Worm (Caenorhabditis elegans): ENCODE measurements around the gene C33H5.1.

C33H5.1 gene

ce11 chrIV:7783801-7784411 lies 24.8 kb upstream of the C33H5.1 start, which contains the start of gene tag-321:
tag-321 (minus strand) TSS chrIV:7783851.
- no peak for TF ChIP-seq nfya-1 (tag; optimal IDR thresholded peaks at IDR 0.05; ENCODE audit: insufficient read depth)
- TF ChIP-seq tbx-2 (tag; optimal IDR thresholded peaks at IDR 0.05), result no peak
- TF ChIP-seq egl-5 (tag; optimal IDR thresholded peaks at IDR 0.05), result no peak
- peak; percentile 68 for TF ChIP-seq elt-2 (tag; optimal IDR thresholded peaks at IDR 0.05)
- no peak for TF ChIP-seq nhr-25 (tag; optimal IDR thresholded peaks at IDR 0.05)
- no peak for TF ChIP-seq nhr-237 (tag; optimal IDR thresholded peaks at IDR 0.05)
- no peak for TF ChIP-seq elt-3 (tag; optimal IDR thresholded peaks at IDR 0.05)
- TF ChIP-seq jun-1 (tag; optimal IDR thresholded peaks at IDR 0.05), result peak; percentile 6
- TF ChIP-seq aly-2 (tag; optimal IDR thresholded peaks at IDR 0.05), result no peak
- no peak for TF ChIP-seq lin-15B (tag; optimal IDR thresholded peaks at IDR 0.05)
- no peak for TF ChIP-seq skn-1 (tag; optimal IDR thresholded peaks at IDR 0.05)
- TF ChIP-seq snpc-4 (tag; optimal IDR thresholded peaks at IDR 0.05), result no peak
- no peak for TF ChIP-seq hmg-11 (tag; optimal IDR thresholded peaks at IDR 0.05)
- TF ChIP-seq fkh-10 (GFP tag; optimal IDR thresholded peaks at IDR 0.05), result no peak
- TF ChIP-seq sea-2 (GFP tag; optimal IDR thresholded peaks at IDR 0.05), result no peak
- TF ChIP-seq daf-12 (tag; optimal IDR thresholded peaks at IDR 0.05), result no peak
- TF ChIP-seq ceh-82 (tag; optimal IDR thresholded peaks at IDR 0.05), result no peak
- TF ChIP-seq nhr-76 (tag; optimal IDR thresholded peaks at IDR 0.05), result no peak

ce11 chrIV:7785506-7786065 lies 23.1 kb upstream of the C33H5.1 start, which contains the start of gene tag-322:
tag-322 (minus strand) TSS chrIV:7785556.
- TF ChIP-seq pqm-1 (tag; optimal IDR thresholded peaks at IDR 0.05) (peak; percentile 47), lsy-12 (tag; optimal IDR thresholded peaks at IDR 0.05) (peak; percentile 17), hmg-11 (tag; optimal IDR thresholded peaks at IDR 0.05) (peak; percentile 47), egl-27 (tag; optimal IDR thresholded peaks at IDR 0.05) (no peak), snpc-4 (tag; optimal IDR thresholded peaks at IDR 0.05) (peak; percentile 38), elt-2 (tag; optimal IDR thresholded peaks at IDR 0.05) (peak; percentile 22), nhr-25 (tag; optimal IDR thresholded peaks at IDR 0.05) (peak; percentile 9), skn-1 (tag; optimal IDR thresholded peaks at IDR 0.05) (peak; percentile 40), nhr-76 (tag; optimal IDR thresholded peaks at IDR 0.05) (no peak), lin-15B (tag; optimal IDR thresholded peaks at IDR 0.05) (peak; percentile 84), jun-1 (tag; optimal IDR thresholded peaks at IDR 0.05) (peak; percentile 1), R02D3.7 (tag; optimal IDR thresholded peaks at IDR 0.05) (peak; percentile 55), nfya-1 (tag; optimal IDR thresholded peaks at IDR 0.05; ENCODE audit: insufficient read depth) (peak; percentile 67), ceh-28 (tag; optimal IDR thresholded peaks at IDR 0.05) (peak; percentile 3), nhr-43 (tag; optimal IDR thresholded peaks at IDR 0.05; ENCODE audit: poor library complexity, severe bottlenecking) (peak; percentile 35), ceh-16 (tag; optimal IDR thresholded peaks at IDR 0.05) (no peak), pha-4 (tag; optimal IDR thresholded peaks at IDR 0.05) (peak; percentile 80), tbx-2 (tag; optimal IDR thresholded peaks at IDR 0.05) (no peak), egl-5 (tag; optimal IDR thresholded peaks at IDR 0.05) (peak; percentile 22), ceh-9 (tag; optimal IDR thresholded peaks at IDR 0.05) (no peak), nhr-23 (tag; optimal IDR thresholded peaks at IDR 0.05) (peak; percentile 75)

ce11 chrIV:7789521-7789949 lies 19.2 kb upstream of the C33H5.1 start, which contains the start of gene imp-3:
imp-3 (minus strand) TSS chrIV:7789613.
- TF ChIP-seq lsy-12 (tag; optimal IDR thresholded peaks at IDR 0.05), result peak; percentile 46
- TF ChIP-seq jun-1 (tag; optimal IDR thresholded peaks at IDR 0.05), result peak; percentile 8
- TF ChIP-seq aly-2 (tag; optimal IDR thresholded peaks at IDR 0.05), result no peak
- TF ChIP-seq nhr-76 (tag; optimal IDR thresholded peaks at IDR 0.05), result no peak
- peak; percentile 95 for TF ChIP-seq ama-1 (optimal IDR thresholded peaks at IDR 0.05)
- TF ChIP-seq elt-3 (tag; optimal IDR thresholded peaks at IDR 0.05), result no peak
- peak; percentile 74 for TF ChIP-seq pha-4 (tag; optimal IDR thresholded peaks at IDR 0.05)
- peak; percentile 64 for TF ChIP-seq ztf-4 (tag; optimal IDR thresholded peaks at IDR 0.05)
- TF ChIP-seq daf-12 (tag; optimal IDR thresholded peaks at IDR 0.05), result no peak
- TF ChIP-seq fkh-10 (GFP tag; optimal IDR thresholded peaks at IDR 0.05), result no peak
- no peak for TF ChIP-seq nhr-237 (tag; optimal IDR thresholded peaks at IDR 0.05)
- no peak for TF ChIP-seq nhr-77 (tag; optimal IDR thresholded peaks at IDR 0.05)
- peak; percentile 16 for TF ChIP-seq nhr-43 (tag; optimal IDR thresholded peaks at IDR 0.05; ENCODE audit: poor library complexity, severe bottlenecking)
- TF ChIP-seq snpc-4 (tag; optimal IDR thresholded peaks at IDR 0.05), result no peak
- TF ChIP-seq ceh-82 (tag; optimal IDR thresholded peaks at IDR 0.05), result no peak
- peak; percentile 32 for TF ChIP-seq egl-5 (tag; optimal IDR thresholded peaks at IDR 0.05)
- TF ChIP-seq elt-2 (tag; optimal IDR thresholded peaks at IDR 0.05), result peak; percentile 48
- TF ChIP-seq unc-39 (tag; optimal IDR thresholded peaks at IDR 0.05), result no peak
- no peak for TF ChIP-seq fos-1 (tag; optimal IDR thresholded peaks at IDR 0.05)
- no peak for TF ChIP-seq nhr-23 (tag; optimal IDR thresholded peaks at IDR 0.05)
- peak; percentile 17 for TF ChIP-seq pqm-1 (tag; optimal IDR thresholded peaks at IDR 0.05)
- TF ChIP-seq lin-15B (tag; optimal IDR thresholded peaks at IDR 0.05), result peak; percentile 41
- TF ChIP-seq eor-1 (tag; optimal IDR thresholded peaks at IDR 0.05), result no peak
- TF ChIP-seq unc-62 (GFP tag; optimal IDR thresholded peaks at IDR 0.05), result no peak
- no peak for TF ChIP-seq ZK546.5 (tag; optimal IDR thresholded peaks at IDR 0.05)
- TF ChIP-seq nhr-67 (tag; optimal IDR thresholded peaks at IDR 0.05), result no peak
- TF ChIP-seq nhr-25 (tag; optimal IDR thresholded peaks at IDR 0.05), result peak; percentile 43
- peak; percentile 70 for TF ChIP-seq lin-39 (tag; optimal IDR thresholded peaks at IDR 0.05)
- TF ChIP-seq skn-1 (tag; optimal IDR thresholded peaks at IDR 0.05), result no peak
- TF ChIP-seq ceh-9 (tag; optimal IDR thresholded peaks at IDR 0.05), result no peak
- no peak for TF ChIP-seq ztf-11 (tag; optimal IDR thresholded peaks at IDR 0.05)
- no peak for TF ChIP-seq ceh-28 (tag; optimal IDR thresholded peaks at IDR 0.05)
- peak; percentile 32 for TF ChIP-seq hmg-11 (tag; optimal IDR thresholded peaks at IDR 0.05)
- no peak for TF ChIP-seq zag-1 (tag; optimal IDR thresholded peaks at IDR 0.05)
- TF ChIP-seq nfya-1 (tag; optimal IDR thresholded peaks at IDR 0.05; ENCODE audit: insufficient read depth), result peak; percentile 66
- no peak for TF ChIP-seq elt-1 (tag; optimal IDR thresholded peaks at IDR 0.05)
- no peak for TF ChIP-seq nhr-12 (tag; optimal IDR thresholded peaks at IDR 0.05)
- no peak for TF ChIP-seq fkh-2 (tag; optimal IDR thresholded peaks at IDR 0.05)

Measured in whole organism, L3 larva.